Fruit fly (Drosophila melanogaster): ENCODE results near the gene Vha100-4.

dm6 chr3R:18360630-18361260 lies 28.9 kb downstream of the Vha100-4 start, which contains the start of gene CG15803:
- TF ChIP-seq CG3838 (GFP tag; optimal IDR thresholded peaks at IDR 0.05) (no peak), hb (GFP tag; IDR thresholded peaks at IDR 0.05; ENCODE audit: partially characterized antibody) (no peak), fd3F (GFP tag; optimal IDR thresholded peaks at IDR 0.05) (no peak), CG17186 (GFP tag; optimal IDR thresholded peaks at IDR 0.05) (no peak), Sox102F (GFP tag; optimal IDR thresholded peaks at IDR 0.05) (no peak)

Data from whole organism, embryonic.